Worm (Caenorhabditis elegans) whole organism, midembryonic: Measurements from ENCODE around the gene C32D5.4.

Experiments used
- cog-1 ChIP-seq: sonication (generic microtip); optimal IDR thresholded peaks from 2 replicates; lab custom pipeline; 2016; ENCODE audit warnings: missing genetic modification characterization, missing compliant biosample characterization
- flt-1 ChIP-seq: fragments of 200-800 bp; sonication (Bioruptor generic); IDR thresholded peaks from 2 replicates; pipeline ENCODE4 v1.3.6; 2022; ENCODE audit warnings: missing genetic modification characterization, missing compliant biosample characterization
- klf-2 ChIP-seq: fragments of 200-800 bp; sonication (Bioruptor generic); conservative IDR thresholded peaks from 2 replicates; pipeline ENCODE4 v1.3.6; 2022; ENCODE audit warnings: missing genetic modification reagents, missing genetic modification characterization, missing compliant biosample characterization
- ref-1 ChIP-seq: fragments of 200-800 bp; sonication (Bioruptor generic); conservative IDR thresholded peaks from 2 replicates; pipeline ENCODE4 v1.3.6; 2022; ENCODE audit warnings: missing genetic modification reagents, missing genetic modification characterization, missing compliant biosample characterization
- ztf-23 ChIP-seq: fragments of 200-800 bp; sonication (Bioruptor generic); IDR thresholded peaks from 2 replicates; pipeline ENCODE4 v1.3.6; 2022; ENCODE audit warnings: missing genetic modification reagents, missing genetic modification characterization, missing compliant biosample characterization
- ztf-29 ChIP-seq: fragments of 200-800 bp; sonication (Bioruptor generic); IDR thresholded peaks from 2 replicates; pipeline ENCODE4 v1.3.6; 2022; ENCODE audit warnings: missing genetic modification reagents, missing genetic modification characterization, missing compliant biosample characterization

ce11 chrII:6288104-6288503 lies 34.8 kb downstream of the C32D5.4 start:
- no peak for TF ChIP-seq cog-1 (tag; lab: Kevin White, UChicago)
- no peak for TF ChIP-seq ztf-29 (GFP tag; lab: Robert Waterston, UW)
- TF ChIP-seq flt-1 (GFP tag; lab: Robert Waterston, UW) = no peak
- no peak for TF ChIP-seq ref-1
- no peak for TF ChIP-seq klf-2
- TF ChIP-seq ztf-23 (GFP tag; lab: Robert Waterston, UW) = no peak
